Worm (Caenorhabditis elegans) whole organism, L2 larva: ENCODE measurements around the gene nog-1.

ENCODE experiments used
- blmp-1 ChIP-seq: sonication (generic microtip); optimal IDR thresholded peaks from 2 replicates; lab custom pipeline; 2017; ENCODE audit warnings: missing genetic modification characterization, mild to moderate bottlenecking, missing compliant biosample characterization, antibody characterized with exemption, moderate library complexity; ENCODE audit not compliant: insufficient read depth
- lin-13 ChIP-seq: fragments of 150-350 bp; optimal IDR thresholded peaks from 2 replicates; lab custom pipeline; 2014; ENCODE audit warnings: missing biosample characterization, missing genetic modification reagents, missing genetic modification characterization
- mbf-1 ChIP-seq: sonication (generic microtip); optimal IDR thresholded peaks from 2 replicates; lab custom pipeline; 2017; ENCODE audit warnings: missing biosample characterization, missing genetic modification characterization
- nhr-11 ChIP-seq: fragments of 150-350 bp; optimal IDR thresholded peaks from 2 replicates; lab custom pipeline; 2014; ENCODE audit warnings: missing biosample characterization, missing genetic modification characterization
- unc-62 ChIP-seq: fragments of 150-350 bp; optimal IDR thresholded peaks from 2 replicates; lab custom pipeline; 2014; ENCODE audit warnings: missing biosample characterization, missing genetic modification reagents, missing genetic modification characterization

DNA sequence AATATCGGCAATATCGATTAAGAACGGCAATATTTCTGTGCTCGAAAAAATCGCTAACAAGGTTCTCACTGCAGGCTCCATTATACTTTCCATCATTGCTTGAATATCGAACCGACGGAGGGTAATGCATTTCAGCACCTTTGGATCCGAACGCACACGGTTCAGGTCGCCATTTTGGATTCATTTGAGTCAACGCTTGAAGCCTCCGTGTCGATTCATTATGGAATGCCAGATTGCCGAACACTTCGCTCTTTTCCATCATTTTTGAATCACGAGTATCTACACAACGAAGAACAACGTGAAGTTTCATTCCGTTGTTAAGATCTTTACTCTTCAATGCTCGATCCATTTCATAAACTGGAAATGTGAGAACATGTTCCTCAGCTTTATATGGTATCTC lies 28.4 kb downstream of the nog-1 start:
- TF ChIP-seq mbf-1 (tag; lab: Kevin White, UChicago) (no peak), nhr-11 (tag; lab: Kevin White, UChicago) (no peak), unc-62 (GFP tag; lab: Kevin White, UChicago) (no peak), lin-13 (GFP tag; lab: Kevin White, UChicago) (no peak), blmp-1 (no peak)
